Worm (Caenorhabditis elegans) whole organism, young adult: ENCODE measurements around the gene C48D1.1.

Experiments used
- ceh-100 ChIP-seq: fragments of 200-800 bp; sonication (Bioruptor generic); IDR thresholded peaks from 2 replicates; pipeline ENCODE4 v1.3.6; 2022; ENCODE audit warnings: missing genetic modification reagents, missing genetic modification characterization, missing compliant biosample characterization
- nfya-1 ChIP-seq: sonication (generic microtip); optimal IDR thresholded peaks from 2 replicates; lab custom pipeline; 2017; ENCODE audit warnings: antibody characterized with exemption, missing compliant biosample characterization, missing genetic modification characterization, borderline replicate concordance; ENCODE audit not compliant: insufficient read depth
- snpc-4 ChIP-seq, 5 experiments: fragments of 150-350 bp in 1 of 5; sonication (generic microtip) in 4 of 5; optimal IDR thresholded peaks; 2 replicates each; lab custom pipeline; 2014 to 2018; ENCODE audit warnings: missing genetic modification characterization in 5 of 5, missing biosample characterization in 3 of 5, antibody characterized with exemption in 2 of 5, mild to moderate bottlenecking in 2 of 5, missing compliant biosample characterization in 2 of 5, missing genotype in 2 of 5, moderate library complexity in 2 of 5, missing genetic modification reagents in 1 of 5
- unc-62 ChIP-seq: fragments of 150-350 bp; optimal IDR thresholded peaks from 2 replicates; lab custom pipeline; 2014; ENCODE audit warnings: missing biosample characterization, missing genetic modification reagents, missing genetic modification characterization

DNA sequence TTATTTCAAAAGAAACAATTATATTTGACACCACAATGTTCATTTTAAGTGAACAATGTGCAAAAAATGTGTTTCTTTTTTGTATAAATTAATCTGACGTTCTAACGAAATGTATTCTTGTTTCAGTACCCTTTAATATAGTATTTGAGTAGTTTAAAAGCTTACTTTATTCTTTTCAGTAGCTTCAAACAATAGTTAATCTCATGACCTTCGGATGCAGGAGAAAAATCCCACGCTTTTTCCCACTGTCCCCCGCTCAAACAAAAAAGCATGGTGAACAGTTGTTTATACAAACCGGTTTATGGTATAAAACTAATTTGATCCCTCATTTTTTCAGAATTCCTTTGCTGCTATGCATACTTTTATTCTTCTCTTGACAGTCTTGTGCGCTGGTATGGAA, 32.0 kb downstream of the C48D1.1 start, which contains the start of gene scl-14:
- TF ChIP-seq nfya-1 (tag; lab: Kevin White, UChicago) (no peak), ceh-100 (GFP tag; lab: Robert Waterston, UW) (no peak), snpc-4 (GFP tag; optimal IDR thresholded peaks at IDR 0.05; lab: Kevin White, UChicago) (no peak), snpc-4 (tag; optimal IDR thresholded peaks at IDR 0.05; lab: Kevin White, UChicago) (no peak), unc-62 (GFP tag; lab: Kevin White, UChicago) (no peak)
